Fruit fly (Drosophila melanogaster) whole organism, embryonic: ENCODE data around the gene SCCRO4.

Source experiments
- Adf1 ChIP-seq: fragments of 200-800 bp; sonication (Bioruptor generic); IDR thresholded peaks from 2 replicates; pipeline ENCODE4 v1.3.6; 2022; ENCODE audit warnings: missing biosample characterization, missing genetic modification characterization
- CG11696 ChIP-seq: fragments of 200-800 bp; sonication (Bioruptor generic); IDR thresholded peaks from 2 replicates; pipeline ENCODE4 v1.3.6; 2022; ENCODE audit warnings: missing biosample characterization, missing genetic modification characterization
- CG12769 ChIP-seq: fragments of 200-800 bp; sonication (Bioruptor generic); optimal IDR thresholded peaks from 2 replicates; lab custom pipeline; 2019; ENCODE audit warnings: missing biosample characterization, mild to moderate bottlenecking, missing genetic modification characterization, moderate library complexity
- CG13287 ChIP-seq: fragments of 200-800 bp; sonication (Bioruptor generic); IDR thresholded peaks from 2 replicates; pipeline ENCODE4 v1.3.6; 2022; ENCODE audit warnings: missing biosample characterization, missing genetic modification characterization; ENCODE audit not compliant: partially characterized antibody
- CG14050 ChIP-seq: fragments of 200-800 bp; sonication (Bioruptor generic); IDR thresholded peaks from 3 replicates; pipeline ENCODE4 v1.3.6; 2022; ENCODE audit warnings: missing biosample characterization, missing genetic modification characterization
- CG14860 ChIP-seq: fragments of 200-800 bp; sonication (Bioruptor generic); IDR thresholded peaks from 3 replicates; pipeline ENCODE4 v1.3.6; 2022; ENCODE audit warnings: missing biosample characterization, missing genetic modification characterization; ENCODE audit not compliant: partially characterized antibody
- CG1792 ChIP-seq: fragments of 200-800 bp; sonication (Bioruptor generic); optimal IDR thresholded peaks from 2 replicates; lab custom pipeline; 2016; ENCODE audit warnings: missing biosample characterization, missing genetic modification characterization
- CG2120 ChIP-seq: fragments of 200-800 bp; sonication (Bioruptor generic); optimal IDR thresholded peaks from 3 replicates; lab custom pipeline; 2016; ENCODE audit warnings: missing biosample characterization, missing genetic modification characterization
- CG2889 ChIP-seq: fragments of 200-800 bp; sonication (Bioruptor generic); IDR thresholded peaks from 3 replicates; pipeline ENCODE4 v1.3.6; 2022; ENCODE audit warnings: missing biosample characterization, missing genetic modification characterization
- CG31224 ChIP-seq: fragments of 200-800 bp; sonication (Bioruptor generic); IDR thresholded peaks from 2 replicates; pipeline ENCODE4 v1.3.6; 2022; ENCODE audit warnings: missing biosample characterization, missing genetic modification characterization
- CG31388 ChIP-seq: fragments of 200-800 bp; sonication (Bioruptor generic); optimal IDR thresholded peaks from 2 replicates; lab custom pipeline; 2016; ENCODE audit warnings: missing biosample characterization, missing genetic modification characterization
- CG4328 ChIP-seq: fragments of 200-800 bp; sonication (Bioruptor generic); optimal IDR thresholded peaks from 3 replicates; lab custom pipeline; 2017; ENCODE audit warnings: missing biosample characterization, missing genetic modification reagents, missing genetic modification characterization
- CG43689 ChIP-seq: fragments of 200-800 bp; sonication (Bioruptor generic); IDR thresholded peaks from 2 replicates; pipeline ENCODE4 v1.3.6; 2022; ENCODE audit warnings: missing biosample characterization, missing genetic modification characterization
- CG4404 ChIP-seq: fragments of 200-800 bp; sonication (Bioruptor generic); IDR thresholded peaks from 2 replicates; pipeline ENCODE4 v1.3.6; 2022; ENCODE audit warnings: missing biosample characterization, missing genetic modification characterization
- CG7271 ChIP-seq: fragments of 200-800 bp; sonication (Bioruptor generic); optimal IDR thresholded peaks from 2 replicates; lab custom pipeline; 2018; ENCODE audit warnings: missing biosample characterization, mild to moderate bottlenecking, missing genetic modification characterization, moderate library complexity
- CG7786 ChIP-seq: fragments of 200-800 bp; sonication (Bioruptor generic); optimal IDR thresholded peaks from 2 replicates; lab custom pipeline; 2016; ENCODE audit warnings: missing biosample characterization, missing genetic modification characterization
- CG7839 ChIP-seq: fragments of 200-800 bp; sonication (Bioruptor generic); optimal IDR thresholded peaks from 3 replicates; lab custom pipeline; 2018; ENCODE audit warnings: missing biosample characterization, mild to moderate bottlenecking, missing genetic modification characterization, moderate library complexity
- CG7963 ChIP-seq: fragments of 200-800 bp; sonication (Bioruptor generic); IDR thresholded peaks from 3 replicates; pipeline ENCODE4 v1.3.6; 2022; ENCODE audit warnings: missing biosample characterization, missing genetic modification characterization; ENCODE audit not compliant: partially characterized antibody
- CG8924 ChIP-seq: fragments of 200-800 bp; optimal IDR thresholded peaks from 3 replicates; lab custom pipeline; 2019; ENCODE audit warnings: missing biosample characterization, mild to moderate bottlenecking, missing genetic modification characterization, moderate library complexity
- Elba2 ChIP-seq: fragments of 200-800 bp; sonication (Bioruptor generic); optimal IDR thresholded peaks from 3 replicates; lab custom pipeline; 2016; ENCODE audit warnings: missing biosample characterization, missing genetic modification characterization
- H2.0 ChIP-seq: fragments of 200-800 bp; sonication (Bioruptor generic); IDR thresholded peaks from 2 replicates; pipeline ENCODE4 v1.3.6; 2022; ENCODE audit warnings: missing biosample characterization, missing genetic modification characterization
- Opbp ChIP-seq: fragments of 200-800 bp; sonication (Bioruptor generic); IDR thresholded peaks from 3 replicates; pipeline ENCODE4 v1.3.6; 2022; ENCODE audit warnings: missing biosample characterization, missing genetic modification characterization; ENCODE audit not compliant: partially characterized antibody
- Sox102F ChIP-seq: fragments of 200-800 bp; sonication (Bioruptor generic); optimal IDR thresholded peaks from 2 replicates; lab custom pipeline; 2018; ENCODE audit warnings: missing biosample characterization, mild to moderate bottlenecking, missing genetic modification characterization, moderate library complexity
- TFAM ChIP-seq: fragments of 200-800 bp; sonication (Bioruptor generic); optimal IDR thresholded peaks from 2 replicates; lab custom pipeline; 2017; ENCODE audit warnings: missing biosample characterization, missing genetic modification characterization, inconsistent platforms
- Taf1 ChIP-seq: fragments of 200-800 bp; sonication (Bioruptor generic); IDR thresholded peaks from 2 replicates; pipeline ENCODE4 v1.3.6; 2022; ENCODE audit warnings: missing biosample characterization, missing genetic modification characterization
- Xbp1 ChIP-seq: fragments of 200-800 bp; sonication (Bioruptor generic); optimal IDR thresholded peaks from 3 replicates; lab custom pipeline; 2016; ENCODE audit warnings: missing biosample characterization, mild to moderate bottlenecking, missing genetic modification characterization
- ac ChIP-seq: fragments of 200-800 bp; sonication (Bioruptor generic); optimal IDR thresholded peaks from 3 replicates; lab custom pipeline; 2017; ENCODE audit warnings: missing biosample characterization, mild to moderate bottlenecking, missing genetic modification characterization
- amos ChIP-seq: fragments of 200-800 bp; sonication (Bioruptor generic); IDR thresholded peaks from 2 replicates; pipeline ENCODE4 v1.3.6; 2022; ENCODE audit warnings: missing biosample characterization, missing genetic modification characterization; ENCODE audit not compliant: partially characterized antibody
- aop ChIP-seq: fragments of 200-800 bp; sonication (Bioruptor generic); IDR thresholded peaks from 2 replicates; pipeline ENCODE4 v1.3.6; 2022; ENCODE audit warnings: missing biosample characterization, missing genetic modification characterization
- bsh ChIP-seq, 2 experiments: fragments of 200-800 bp; sonication (Bioruptor generic); optimal IDR thresholded peaks; 2 replicates each; lab custom pipeline; 2017 to 2018; ENCODE audit warnings: mild to moderate bottlenecking in 2 of 2, missing biosample characterization in 2 of 2, missing genetic modification characterization in 2 of 2, moderate library complexity in 1 of 2
- chn ChIP-seq: fragments of 200-800 bp; sonication (Bioruptor generic); optimal IDR thresholded peaks from 2 replicates; lab custom pipeline; 2016; ENCODE audit warnings: missing biosample characterization, missing genetic modification characterization
- croc ChIP-seq: fragments of 200-800 bp; sonication (Bioruptor generic); conservative IDR thresholded peaks from 3 replicates; pipeline ENCODE4 v1.3.6; 2022; ENCODE audit warnings: missing biosample characterization, missing genetic modification characterization
- disco-r ChIP-seq: fragments of 200-800 bp; sonication (Bioruptor generic); optimal IDR thresholded peaks from 2 replicates; lab custom pipeline; 2016; ENCODE audit warnings: missing biosample characterization, missing genetic modification characterization
- dm ChIP-seq: fragments of 200-800 bp; sonication (Bioruptor generic); optimal IDR thresholded peaks from 3 replicates; lab custom pipeline; 2016; ENCODE audit warnings: missing biosample characterization, missing genetic modification characterization
- dpn ChIP-seq, 2 experiments: fragments of 200-800 bp; sonication (Bioruptor generic); optimal IDR thresholded peaks; 3 replicates each; lab custom pipeline; 2016; ENCODE audit warnings: missing biosample characterization in 2 of 2, missing genetic modification characterization in 2 of 2
- emc ChIP-seq: fragments of 200-800 bp; sonication (Bioruptor generic); optimal IDR thresholded peaks from 2 replicates; lab custom pipeline; 2016; ENCODE audit warnings: missing biosample characterization, missing genetic modification characterization
- eve ChIP-seq, 2 experiments: fragments of >200 bp; optimal IDR thresholded peaks; 2 replicates each; lab custom pipeline; 2017; ENCODE audit warnings: missing biosample characterization in 2 of 2, missing genetic modification characterization in 2 of 2
- fd64A ChIP-seq: fragments of 200-800 bp; sonication (Bioruptor generic); optimal IDR thresholded peaks from 3 replicates; lab custom pipeline; 2018; ENCODE audit warnings: missing biosample characterization, mild to moderate bottlenecking, missing genetic modification characterization
- gfzf ChIP-seq: fragments of 200-800 bp; sonication (Bioruptor generic); optimal IDR thresholded peaks from 2 replicates; lab custom pipeline; 2016; ENCODE audit warnings: missing biosample characterization, mild to moderate bottlenecking, missing genetic modification characterization, moderate library complexity
- ham ChIP-seq: fragments of 200-800 bp; sonication (Bioruptor generic); IDR thresholded peaks from 2 replicates; pipeline ENCODE4 v1.3.6; 2022; ENCODE audit warnings: missing biosample characterization, missing genetic modification characterization
- kay ChIP-seq: fragments of 200-800 bp; sonication (Bioruptor generic); optimal IDR thresholded peaks from 2 replicates; lab custom pipeline; 2016; ENCODE audit warnings: missing biosample characterization, missing genetic modification characterization
- knrl ChIP-seq: fragments of 200-800 bp; sonication (Bioruptor generic); IDR thresholded peaks from 3 replicates; pipeline ENCODE4 v1.3.6; 2022; ENCODE audit warnings: missing biosample characterization, missing genetic modification characterization; ENCODE audit not compliant: partially characterized antibody
- nerfin-2 ChIP-seq: fragments of 200-800 bp; sonication (Bioruptor generic); IDR thresholded peaks from 2 replicates; pipeline ENCODE4 v1.3.6; 2022; ENCODE audit warnings: missing biosample characterization, missing genetic modification characterization; ENCODE audit not compliant: partially characterized antibody
- odd ChIP-seq: fragments of 200-800 bp; sonication (Bioruptor generic); optimal IDR thresholded peaks from 2 replicates; lab custom pipeline; 2017; ENCODE audit warnings: missing biosample characterization, mild to moderate bottlenecking, missing genetic modification characterization
- psq ChIP-seq: fragments of 200-800 bp; sonication (Bioruptor generic); optimal IDR thresholded peaks from 2 replicates; lab custom pipeline; 2017; ENCODE audit warnings: missing biosample characterization, missing genetic modification characterization
- sima ChIP-seq: fragments of 200-800 bp; sonication (Bioruptor generic); optimal IDR thresholded peaks from 2 replicates; lab custom pipeline; 2016; ENCODE audit warnings: missing biosample characterization, missing genetic modification characterization
- tll ChIP-seq, 2 experiments: fragments of 200-800 bp in 1 of 2; fragments of >200 bp in 1 of 2; sonication (Bioruptor generic) in 1 of 2; optimal IDR thresholded peaks; 2 replicates each; lab custom pipeline; 2017 to 2019; ENCODE audit warnings: missing biosample characterization in 2 of 2, missing genetic modification characterization in 2 of 2, mild to moderate bottlenecking in 1 of 2, moderate library complexity in 1 of 2
- zfh2 ChIP-seq: fragments of 200-800 bp; sonication (Bioruptor generic); optimal IDR thresholded peaks from 2 replicates; lab custom pipeline; 2016; ENCODE audit warnings: missing biosample characterization, missing genetic modification characterization

SCCRO4 gene

dm6 chr3L:20309758-20310733 lies 10.8 kb downstream of the SCCRO4 start (continued):
- no peak for TF ChIP-seq croc
- no peak for TF ChIP-seq odd (GFP tag; lab: Kevin White, UChicago)
- TF ChIP-seq Adf1 (GFP tag; lab: Robert Waterston, UW) = peak; percentile 43; the same call in 1 of the 2 replicates
- peak; percentile 85 for TF ChIP-seq gfzf (GFP tag; lab: Kevin White, UChicago)
- no peak for TF ChIP-seq disco-r (GFP tag; lab: Kevin White, UChicago)
- TF ChIP-seq CG7271 (tag; lab: Kevin White, UChicago) = no peak
- TF ChIP-seq CG1792 (GFP tag; lab: Kevin White, UChicago) = peak; percentile 66
- no peak for TF ChIP-seq CG11696 (GFP tag; lab: Robert Waterston, UW)
- peak; percentile 69 for TF ChIP-seq CG14860 (GFP tag; lab: Robert Waterston, UW)
- no peak for TF ChIP-seq ac
- peak; percentile 83 for TF ChIP-seq CG7963 (GFP tag; lab: Robert Waterston, UW)
- TF ChIP-seq CG7839 (tag; lab: Kevin White, UChicago) = no peak
- no peak for TF ChIP-seq fd64A
- TF ChIP-seq amos (GFP tag; lab: Robert Waterston, UW) = peak; percentile 90
- TF ChIP-seq CG4404 = 0 out of 2 replicates have a peak, but pooled peaks have one; percentile 9
- TF ChIP-seq CG7786 (GFP tag; lab: Kevin White, UChicago) = peak; percentile 58
- TF ChIP-seq dm = peak; percentile 30
- TF ChIP-seq aop (GFP tag; lab: Robert Waterston, UW) = no peak; the same call in 1 of the 2 replicates
- TF ChIP-seq Elba2 (GFP tag; lab: Kevin White, UChicago) = peak; percentile 27
- no peak for TF ChIP-seq eve (GFP tag; optimal IDR thresholded peaks at IDR 0.05; lab: Kevin White, UChicago)
- peak; percentile 88 for TF ChIP-seq Opbp (GFP tag; lab: Robert Waterston, UW)
- TF ChIP-seq CG2120 (GFP tag; lab: Kevin White, UChicago) = peak; percentile 75
- TF ChIP-seq sima (GFP tag; lab: Kevin White, UChicago) = no peak
- no peak for TF ChIP-seq CG31224
- 0 out of 3 replicates have a peak, but pooled peaks have one; percentile 14 for TF ChIP-seq CG14050 (GFP tag; lab: Robert Waterston, UW)
- no peak for TF ChIP-seq TFAM (GFP tag; lab: Kevin White, UChicago)
- TF ChIP-seq CG31388 = no peak
- TF ChIP-seq psq (GFP tag; lab: Kevin White, UChicago) = peak; percentile 26
- peak; percentile 87 for TF ChIP-seq knrl
- no peak for TF ChIP-seq H2.0
- TF ChIP-seq ham (GFP tag; lab: Robert Waterston, UW) = no peak
- peak; percentile 39 for TF ChIP-seq emc
- TF ChIP-seq CG4328 (GFP tag; lab: Kevin White, UChicago) = no peak
- peak; percentile 57 for TF ChIP-seq Xbp1 (GFP tag; lab: Kevin White, UChicago)
- peak; percentile 54 for TF ChIP-seq zfh2 (GFP tag; lab: Kevin White, UChicago)
- TF ChIP-seq CG13287 (GFP tag; lab: Robert Waterston, UW) = peak; percentile 91
- TF ChIP-seq CG2889 (GFP tag; lab: Robert Waterston, UW) = no peak
- peak; percentile 27 for TF ChIP-seq chn (GFP tag; lab: Kevin White, UChicago)
- TF ChIP-seq CG12769 (tag; lab: Kevin White, UChicago) = peak; percentile 44
- TF ChIP-seq nerfin-2 (GFP tag; lab: Robert Waterston, UW) = peak; percentile 36; the same call in 1 of the 2 replicates
- no peak for TF ChIP-seq CG43689
- TF ChIP-seq CG8924 (tag; lab: Kevin White, UChicago) = no peak
- no peak for TF ChIP-seq tll (GFP tag; optimal IDR thresholded peaks at IDR 0.05; lab: Kevin White, UChicago)
- peak; percentile 58 to 79 for TF ChIP-seq dpn (GFP tag; optimal IDR thresholded peaks at IDR 0.05; lab: Kevin White, UChicago)
- TF ChIP-seq Sox102F = no peak
- TF ChIP-seq bsh (GFP tag; optimal IDR thresholded peaks at IDR 0.05; lab: Kevin White, UChicago) = peak in 1 of 2 experiments; percentile 14
- TF ChIP-seq kay = peak; percentile 10
- no peak for TF ChIP-seq Taf1
